Fruit fly (Drosophila melanogaster) whole organism, embryonic: ENCODE results near the gene CG34163.

Source experiments
- CG10209 ChIP-seq: fragments of 200-800 bp; sonication (Bioruptor generic); optimal IDR thresholded peaks from 3 replicates; lab custom pipeline; 2017; ENCODE audit warnings: missing biosample characterization, mild to moderate bottlenecking, missing genetic modification characterization, missing genetic modification reagents
- CG7839 ChIP-seq: fragments of 200-800 bp; sonication (Bioruptor generic); optimal IDR thresholded peaks from 3 replicates; lab custom pipeline; 2018; ENCODE audit warnings: missing biosample characterization, mild to moderate bottlenecking, missing genetic modification characterization, moderate library complexity
- pan ChIP-seq, 4 experiments: fragments of >200 bp in 3 of 4; fragments of 200-800 bp in 1 of 4; sonication (Bioruptor generic) in 1 of 4; optimal IDR thresholded peaks in 3 of 4; IDR thresholded peaks in 1 of 4; 2 replicates each; pipeline versions ENCODE4 v1.3.6 to Lab custom; 2017 to 2022; ENCODE audit warnings: missing biosample characterization in 2 of 4, missing genetic modification characterization in 2 of 4, mixed read lengths in 1 of 4

DNA sequence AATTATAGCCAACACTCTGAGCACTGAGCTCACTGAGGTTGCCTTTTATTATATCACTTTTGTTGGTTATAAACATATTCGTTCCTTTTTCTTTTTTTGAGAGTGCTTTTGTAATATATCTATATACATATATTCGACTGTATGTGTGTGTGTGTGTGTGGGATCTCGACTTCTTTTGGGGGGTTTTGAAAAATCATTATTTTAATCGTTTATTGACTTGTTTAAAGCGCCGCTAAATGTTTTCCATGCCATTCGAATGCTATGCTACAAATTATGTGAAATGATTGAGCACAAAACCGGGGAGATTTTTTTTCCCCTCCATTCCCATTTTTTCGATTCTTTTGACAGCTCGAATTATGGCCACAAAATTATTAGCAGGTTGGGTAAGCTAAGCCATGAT lies 18.6 kb upstream of the CG34163 start:
- no peak for TF ChIP-seq pan (optimal IDR thresholded peaks at IDR 0.05; lab: Kevin White, UChicago)
- no peak for TF ChIP-seq pan (GFP tag; optimal IDR thresholded peaks at IDR 0.05 in 1 of 2, IDR thresholded peaks at IDR 0.05 in 1 of 2)
- TF ChIP-seq CG7839 (tag; lab: Kevin White, UChicago): no peak
- TF ChIP-seq CG10209 (GFP tag; lab: Kevin White, UChicago): no peak
